Worm (Caenorhabditis elegans): ENCODE measurements around the gene fbxa-79.

ce11 chrIII:1308209-1308608, at the start of gene fbxa-79:
- TF ChIP-seq him-1 (tag; optimal IDR thresholded peaks at IDR 0.05) (no peak), W03F9.2 (tag; optimal IDR thresholded peaks at IDR 0.05) (no peak)
